Fruit fly (Drosophila melanogaster): ENCODE data around the gene CG32024.

CG32024 gene

dm6 chr3L:8813484-8813883 lies 6.1 kb downstream of the CG32024 start (continued):
- TF ChIP-seq odd (GFP tag; optimal IDR thresholded peaks at IDR 0.05) (no peak), dm (GFP tag; optimal IDR thresholded peaks at IDR 0.05) (no peak), Dll (GFP tag; IDR thresholded peaks at IDR 0.05; ENCODE audit: partially characterized antibody) (no peak), CG10565 (GFP tag; optimal IDR thresholded peaks at IDR 0.05) (no peak), sob (GFP tag; IDR thresholded peaks at IDR 0.05) (peak; percentile 58), MTF-1 (GFP tag; optimal IDR thresholded peaks at IDR 0.05; ENCODE audit: borderline replicate concordance) (no peak), CHES-1-like (GFP tag; optimal IDR thresholded peaks at IDR 0.05) (no peak), lilli (GFP tag; optimal IDR thresholded peaks at IDR 0.05) (no peak), Ets65A (GFP tag) (peak; percentile 94), crol (GFP tag; IDR thresholded peaks at IDR 0.05) (no peak), CG4820 (GFP tag; optimal IDR thresholded peaks at IDR 0.05) (peak; percentile 36), CG13424 (tag; optimal IDR thresholded peaks at IDR 0.05) (peak; percentile 39), CG16779 (GFP tag; IDR thresholded peaks at IDR 0.05) (no peak), nerfin-1 (tag; optimal IDR thresholded peaks at IDR 0.05) (no peak), Bdp1 (GFP tag; optimal IDR thresholded peaks at IDR 0.05) (no peak), exex (tag; optimal IDR thresholded peaks at IDR 0.05) (no peak), CG13123 (GFP tag; optimal IDR thresholded peaks at IDR 0.05) (no peak), CG6175 (GFP tag; IDR thresholded peaks at IDR 0.05) (no peak), Hsf (GFP tag; optimal IDR thresholded peaks at IDR 0.05) (no peak), CG3163 (GFP tag; optimal IDR thresholded peaks at IDR 0.05) (no peak), Hr39 (optimal IDR thresholded peaks at IDR 0.05) (no peak), croc (GFP tag; conservative IDR thresholded peaks at IDR 0.05) (0 out of 3 replicates have a peak, but pooled peaks have one; percentile 40), ab (GFP tag; optimal IDR thresholded peaks at IDR 0.05) (no peak), zfh1 (GFP tag; IDR thresholded peaks at IDR 0.05) (0 out of 3 replicates have a peak, but pooled peaks have one; percentile 35), Hr51 (GFP tag; optimal IDR thresholded peaks at IDR 0.05) (peak in 1 of 2 experiments; percentile 17), ap (GFP tag; IDR thresholded peaks at IDR 0.05) (peak; percentile 25; the same call in 1 of the 2 replicates), CG2202 (tag; optimal IDR thresholded peaks at IDR 0.05) (no peak), Adf1 (GFP tag; IDR thresholded peaks at IDR 0.05) (no peak), D19B (GFP tag; optimal IDR thresholded peaks at IDR 0.05) (no peak), da (GFP tag; optimal IDR thresholded peaks at IDR 0.05) (no peak), Dad (GFP tag; optimal IDR thresholded peaks at IDR 0.05) (no peak), onecut (GFP tag; IDR thresholded peaks at IDR 0.05) (no peak), cato (GFP tag; optimal IDR thresholded peaks at IDR 0.05; ENCODE audit: borderline replicate concordance) (no peak), CG9817 (tag; optimal IDR thresholded peaks at IDR 0.05) (no peak), CG4360 (GFP tag; IDR thresholded peaks at IDR 0.05) (no peak), CG7357 (GFP tag; IDR thresholded peaks at IDR 0.05) (peak; percentile 46; the same call in 1 of the 3 replicates), CG6254 (GFP tag; optimal IDR thresholded peaks at IDR 0.05) (no peak), Antp (GFP tag; optimal IDR thresholded peaks at IDR 0.05) (no peak), kay (GFP tag; optimal IDR thresholded peaks at IDR 0.05) (no peak), CG13296 (GFP tag; optimal IDR thresholded peaks at IDR 0.05) (no peak), phol (tag; optimal IDR thresholded peaks at IDR 0.05) (peak; percentile 28), Trl (optimal IDR thresholded peaks at IDR 0.05) (no peak), Trl (GFP tag; optimal IDR thresholded peaks at IDR 0.05) (no peak), Lpt (GFP tag; optimal IDR thresholded peaks at IDR 0.05) (no peak), salm (tag; optimal IDR thresholded peaks at IDR 0.05) (no peak), sd (tag; optimal IDR thresholded peaks at IDR 0.05) (no peak), HLHmδ (GFP tag; optimal IDR thresholded peaks at IDR 0.05) (no peak), Opbp (GFP tag; IDR thresholded peaks at IDR 0.05; ENCODE audit: partially characterized antibody) (no peak), fd64A (GFP tag; optimal IDR thresholded peaks at IDR 0.05) (no peak), slou (GFP tag; optimal IDR thresholded peaks at IDR 0.05) (no peak), CG2678 (tag; optimal IDR thresholded peaks at IDR 0.05) (peak; percentile 59), trh (GFP tag; optimal IDR thresholded peaks at IDR 0.05) (no peak), stwl (tag; optimal IDR thresholded peaks at IDR 0.05) (no peak)

All from whole organism, embryonic.